Worm (Caenorhabditis elegans): ENCODE results near the gene Y62F5A.12.
A peak's percentile ranks its signal among the peaks of the same experiment; 100 is the strongest.

The Y62F5A.12 gene

DNA sequence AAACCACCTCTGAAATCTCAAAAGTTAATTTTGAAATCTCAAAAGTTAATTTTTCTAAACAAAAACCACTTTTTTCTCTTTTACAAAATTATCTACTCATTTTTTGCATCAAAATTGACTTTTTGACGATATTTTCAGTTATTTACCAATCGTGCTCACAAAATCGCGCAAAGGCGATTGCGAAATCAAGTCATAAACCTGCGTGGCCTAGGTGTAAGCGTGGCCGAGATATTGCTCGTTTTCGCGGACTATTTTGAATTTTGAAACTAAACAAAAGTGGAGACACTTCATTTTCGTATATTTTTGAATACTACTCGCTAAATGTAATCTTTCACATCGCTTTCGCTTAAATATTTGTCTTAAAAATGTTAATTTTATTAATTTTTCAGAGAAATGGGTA, 44.0 kb upstream of the Y62F5A.12 start, which contains the start of gene smc-6:
TSS of gene smc-6 (plus strand) at position 390 of the 400 bp plus-strand sequence.
- TF ChIP-seq madf-8 (GFP tag; conservative IDR thresholded peaks at IDR 0.05) (no peak), somi-1 (GFP tag; optimal IDR thresholded peaks at IDR 0.05) (no peak), attf-5 (GFP tag; optimal IDR thresholded peaks at IDR 0.05) (peak; percentile 77), nhr-80 (tag; optimal IDR thresholded peaks at IDR 0.05) (peak; percentile 28), rcor-1 (GFP tag; IDR thresholded peaks at IDR 0.05) (no peak), cebp-1 (GFP tag; IDR thresholded peaks at IDR 0.05) (peak; percentile 96), cebp-1 (tag; optimal IDR thresholded peaks at IDR 0.05) (peak; percentile 99)

DNA sequence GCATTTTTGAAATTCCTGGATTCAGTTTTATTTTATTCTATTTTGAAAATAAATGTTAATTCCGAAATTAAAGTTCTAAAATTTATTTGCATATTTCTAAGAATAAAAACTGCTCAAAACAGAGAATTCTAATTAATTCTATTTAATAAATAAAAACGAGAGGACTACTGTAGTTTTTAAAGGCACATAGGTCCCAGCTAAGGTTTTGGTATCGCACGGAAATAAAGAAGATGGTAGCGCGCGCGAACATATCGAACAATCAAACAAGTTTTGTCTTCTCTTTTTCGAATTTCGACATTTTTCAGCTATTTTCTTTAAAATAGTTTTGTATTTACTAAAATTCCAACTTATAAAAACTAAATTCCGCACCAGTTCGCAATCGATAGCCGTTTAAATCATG, 43.6 kb upstream of the Y62F5A.12 start:
- TF ChIP-seq ceh-100 (GFP tag; IDR thresholded peaks at IDR 0.05) (peak; percentile 18; the same call in 1 of the 2 replicates), mcd-1 (GFP tag; IDR thresholded peaks at IDR 0.05) (peak; percentile 46; the same call in 1 of the 2 replicates), nfya-1 (tag; optimal IDR thresholded peaks at IDR 0.05; ENCODE audit: borderline replicate concordance, insufficient read depth) (no peak), efl-1 (GFP tag; optimal IDR thresholded peaks at IDR 0.05) (peak; percentile 97), snpc-3.4 (tag; optimal IDR thresholded peaks at IDR 0.05) (peak; percentile 47), B0336.3 (GFP tag; IDR thresholded peaks at IDR 0.05) (0 out of 2 replicates have a peak, but pooled peaks have one; percentile 55), sptf-2 (GFP tag; optimal IDR thresholded peaks at IDR 0.05) (no peak), Y53F4B.3 (GFP tag; IDR thresholded peaks at IDR 0.05) (no peak), xnd-1 (tag; optimal IDR thresholded peaks at IDR 0.05) (peak; percentile 93), F55B11.4 (tag; optimal IDR thresholded peaks at IDR 0.05; ENCODE audit: borderline replicate concordance, insufficient read depth) (no peak), Y95B8A.8 (GFP tag; IDR thresholded peaks at IDR 0.05) (peak; percentile 89; the same call in 1 of the 2 replicates), F52B5.7 (tag; optimal IDR thresholded peaks at IDR 0.05) (no peak), dox-1 (GFP tag; IDR thresholded peaks at IDR 0.05) (peak; percentile 81), mes-4 (tag; optimal IDR thresholded peaks at IDR 0.05) (no peak), B0019.2 (GFP tag; conservative IDR thresholded peaks at IDR 0.05) (peak; percentile 83), dpff-1 (tag; optimal IDR thresholded peaks at IDR 0.05) (no peak), D2030.7 (GFP tag; IDR thresholded peaks at IDR 0.05) (peak; percentile 94), madf-6 (GFP tag; IDR thresholded peaks at IDR 0.05) (peak; percentile 99), mxl-1 (tag; optimal IDR thresholded peaks at IDR 0.05) (no peak), F33H1.4 (GFP tag; IDR thresholded peaks at IDR 0.05) (peak; percentile 96), egrh-3 (GFP tag; IDR thresholded peaks at IDR 0.05) (no peak), F39B2.1 (GFP tag; IDR thresholded peaks at IDR 0.05) (no peak), madf-3 (GFP tag; IDR thresholded peaks at IDR 0.05) (peak; percentile 91), hsf-1 (GFP tag; IDR thresholded peaks at IDR 0.05) (peak; percentile 88), madf-8 (GFP tag; conservative IDR thresholded peaks at IDR 0.05) (peak; percentile 96), hmg-1.2 (GFP tag; IDR thresholded peaks at IDR 0.05) (peak; percentile 45; the same call in 1 of the 2 replicates), ceh-91 (GFP tag; IDR thresholded peaks at IDR 0.05) (peak; percentile 95), Y79H2A.3 (GFP tag; conservative IDR thresholded peaks at IDR 0.05) (0 out of 2 replicates have a peak, but pooled peaks have one; percentile 73), snpc-1.3 (tag; optimal IDR thresholded peaks at IDR 0.05; ENCODE audit: insufficient read depth) (peak; percentile 47), snpc-4 (GFP tag; optimal IDR thresholded peaks at IDR 0.05) (no peak), snpc-4 (tag; optimal IDR thresholded peaks at IDR 0.05) (peak in 2 of 4 experiments; percentile 2 to 44), lsl-1 (GFP tag; optimal IDR thresholded peaks at IDR 0.05) (peak; percentile 99), ekl-4 (GFP tag; IDR thresholded peaks at IDR 0.05) (peak; percentile 75), bed-2 (GFP tag; IDR thresholded peaks at IDR 0.05) (no peak), tbp1 (GFP tag; optimal IDR thresholded peaks at IDR 0.05) (peak; percentile 60), lin-54 (GFP tag; optimal IDR thresholded peaks at IDR 0.05) (peak; percentile 80), tlf-1 (GFP tag; optimal IDR thresholded peaks at IDR 0.05) (peak; percentile 71), madf-10 (tag; optimal IDR thresholded peaks at IDR 0.05) (no peak), ztf-3 (GFP tag; optimal IDR thresholded peaks at IDR 0.05) (no peak), rcor-1 (GFP tag; IDR thresholded peaks at IDR 0.05) (peak; percentile 73), lin-26 (GFP tag; IDR thresholded peaks at IDR 0.05) (no peak), dpl-1 (GFP tag; optimal IDR thresholded peaks at IDR 0.05) (peak; percentile 89)

All from whole organism, young adult.